Worm (Caenorhabditis elegans): ENCODE measurements around the gene D1014.7.

Gene D1014.7

ce11 chrV:8130812-8131211 lies 12.7 kb downstream of the D1014.7 start:
- TF ChIP-seq elt-1 (tag; optimal IDR thresholded peaks at IDR 0.05; ENCODE audit: borderline replicate concordance, insufficient read depth) (no peak), lin-13 (tag; optimal IDR thresholded peaks at IDR 0.05) (no peak), lsy-2 (tag; optimal IDR thresholded peaks at IDR 0.05) (no peak), elt-3 (tag; optimal IDR thresholded peaks at IDR 0.05) (no peak), tbx-8 (GFP tag; optimal IDR thresholded peaks at IDR 0.05) (no peak), lin-32 (GFP tag; optimal IDR thresholded peaks at IDR 0.05) (no peak), pha-4 (tag; optimal IDR thresholded peaks at IDR 0.05) (no peak)

ce11 chrV:8131628-8132027 lies 13.6 kb downstream of the D1014.7 start:
- TF ChIP-seq blmp-1 (tag; optimal IDR thresholded peaks at IDR 0.05) (no peak), mls-2 (tag; optimal IDR thresholded peaks at IDR 0.05) (no peak), nhr-76 (tag; optimal IDR thresholded peaks at IDR 0.05) (no peak), ham-2 (GFP tag; optimal IDR thresholded peaks at IDR 0.05) (no peak), elt-1 (tag; optimal IDR thresholded peaks at IDR 0.05; ENCODE audit: borderline replicate concordance, insufficient read depth) (no peak), snpc-4 (tag; optimal IDR thresholded peaks at IDR 0.05) (no peak), nhr-2 (tag; optimal IDR thresholded peaks at IDR 0.05) (no peak), mep-1 (tag; optimal IDR thresholded peaks at IDR 0.05) (no peak)

- TF ChIP-seq M03D4.4 (tag; optimal IDR thresholded peaks at IDR 0.05), result no peak
- TF ChIP-seq ces-1 (GFP tag; optimal IDR thresholded peaks at IDR 0.05), result peak; percentile 6
Measured at ce11 chrV:8132926-8133325, 14.9 kb downstream of the D1014.7 start, which contains the start of gene D1014.4. TSS of gene D1014.4 (plus strand) at chrV:8133226.

ce11 chrV:8143605-8144004 lies 25.5 kb downstream of the D1014.7 start, which contains the start of gene D1014.2:
TSS of gene D1014.2 (plus strand) at chrV:8143905.
- TF ChIP-seq ceh-43 (GFP tag; optimal IDR thresholded peaks at IDR 0.05) (no peak), nhr-2 (tag; optimal IDR thresholded peaks at IDR 0.05) (no peak), drap-1 (GFP tag; optimal IDR thresholded peaks at IDR 0.05) (no peak), lin-13 (tag; optimal IDR thresholded peaks at IDR 0.05) (no peak), tbx-8 (GFP tag; optimal IDR thresholded peaks at IDR 0.05) (no peak)

ce11 chrV:8144515-8144914 lies 26.5 kb downstream of the D1014.7 start:
- TF ChIP-seq ceh-83 (GFP tag; optimal IDR thresholded peaks at IDR 0.05) (no peak), unc-39 (tag; optimal IDR thresholded peaks at IDR 0.05) (no peak), ces-1 (GFP tag; optimal IDR thresholded peaks at IDR 0.05) (no peak), zip-8 (tag; optimal IDR thresholded peaks at IDR 0.05) (no peak), lin-13 (tag; optimal IDR thresholded peaks at IDR 0.05) (no peak), tbx-8 (GFP tag; optimal IDR thresholded peaks at IDR 0.05) (no peak), M03D4.4 (tag; optimal IDR thresholded peaks at IDR 0.05) (no peak)

DNA sequence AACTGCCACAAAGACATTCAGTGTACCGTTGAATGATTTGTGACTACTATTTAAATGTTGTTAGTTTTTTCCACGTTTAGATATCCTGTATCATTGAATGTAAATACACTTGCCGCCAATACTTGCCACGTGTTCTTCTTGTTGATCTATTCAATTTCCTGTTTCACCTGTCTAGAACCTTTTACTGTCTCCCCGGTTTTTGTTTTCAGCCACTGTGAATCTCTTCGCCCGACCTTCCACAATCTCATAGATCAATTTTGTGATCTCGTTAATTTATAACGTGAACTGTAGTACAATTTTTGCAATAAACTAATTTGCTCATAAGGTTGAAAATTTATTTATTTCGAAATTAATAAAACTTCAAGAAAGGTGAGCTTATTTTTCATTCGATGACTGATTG lies 27.3 kb downstream of the D1014.7 start, which contains the start of gene D1014.13:
Gene D1014.13, plus strand, starts transcription at position 301 of the 400 bp plus-strand sequence.
- no peak for TF ChIP-seq zip-8 (tag; optimal IDR thresholded peaks at IDR 0.05)
- TF ChIP-seq nhr-76 (tag; optimal IDR thresholded peaks at IDR 0.05), result no peak
- no peak for TF ChIP-seq pha-4 (tag; optimal IDR thresholded peaks at IDR 0.05)
- no peak for TF ChIP-seq nhr-12 (tag; optimal IDR thresholded peaks at IDR 0.05)
- TF ChIP-seq unc-120 (tag; optimal IDR thresholded peaks at IDR 0.05; ENCODE audit: poor library complexity, severe bottlenecking), result no peak

DNA sequence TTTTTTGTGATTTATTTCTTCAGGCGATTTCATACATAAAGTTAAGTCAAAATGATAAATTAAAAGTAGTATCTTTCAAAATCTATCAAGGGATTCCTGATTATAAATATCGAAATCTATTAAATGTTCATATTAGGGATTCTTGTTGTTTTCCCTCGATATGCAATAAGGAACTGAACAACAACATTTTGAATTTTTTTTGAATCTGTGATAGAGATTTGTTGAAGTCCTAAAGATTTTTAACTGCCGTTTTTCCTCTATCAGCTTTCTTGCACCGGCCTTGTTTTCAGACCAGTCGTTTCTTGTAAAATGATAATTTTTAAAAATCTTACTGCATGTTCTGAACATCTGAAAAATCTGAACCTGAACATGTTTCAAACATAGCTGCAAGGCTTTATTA lies 37.7 kb downstream of the D1014.7 start:
- no peak for TF ChIP-seq cnd-1 (tag; optimal IDR thresholded peaks at IDR 0.05)
- no peak for TF ChIP-seq drap-1 (GFP tag; optimal IDR thresholded peaks at IDR 0.05)
- no peak for TF ChIP-seq nhr-28 (tag; optimal IDR thresholded peaks at IDR 0.05)
- no peak for TF ChIP-seq unc-120 (tag; optimal IDR thresholded peaks at IDR 0.05; ENCODE audit: poor library complexity, severe bottlenecking)
- TF ChIP-seq snpc-4 (tag; optimal IDR thresholded peaks at IDR 0.05), result no peak
- TF ChIP-seq ceh-43 (GFP tag; optimal IDR thresholded peaks at IDR 0.05), result no peak
- no peak for TF ChIP-seq sem-2 (GFP tag; optimal IDR thresholded peaks at IDR 0.05)
- TF ChIP-seq lin-32 (GFP tag; optimal IDR thresholded peaks at IDR 0.05), result no peak
- TF ChIP-seq mls-2 (tag; optimal IDR thresholded peaks at IDR 0.05), result no peak
- TF ChIP-seq nhr-237 (tag; optimal IDR thresholded peaks at IDR 0.05), result no peak
- TF ChIP-seq elt-3 (tag; optimal IDR thresholded peaks at IDR 0.05), result no peak
- TF ChIP-seq nhr-12 (tag; optimal IDR thresholded peaks at IDR 0.05), result no peak
- TF ChIP-seq ham-2 (GFP tag; optimal IDR thresholded peaks at IDR 0.05), result no peak
- TF ChIP-seq lsy-2 (tag; optimal IDR thresholded peaks at IDR 0.05), result no peak
- TF ChIP-seq bed-3 (GFP tag; optimal IDR thresholded peaks at IDR 0.05), result no peak
- TF ChIP-seq unc-62 (GFP tag; optimal IDR thresholded peaks at IDR 0.05), result no peak
- no peak for TF ChIP-seq ces-1 (GFP tag; optimal IDR thresholded peaks at IDR 0.05)
- TF ChIP-seq mep-1 (tag; optimal IDR thresholded peaks at IDR 0.05), result no peak
- no peak for TF ChIP-seq hlh-1 (tag; optimal IDR thresholded peaks at IDR 0.05)
- TF ChIP-seq pha-4 (tag; optimal IDR thresholded peaks at IDR 0.05), result no peak
